Fruit fly (Drosophila melanogaster): ENCODE results near the gene CG18476.
A peak's percentile ranks its signal among the peaks of the same experiment; 100 is the strongest.

The CG18476 gene

dm6 chr3R:11648356-11649355 is 29.3 kb downstream of the CG18476 start (continued):
- TF ChIP-seq Drgx (GFP tag; IDR thresholded peaks at IDR 0.05) = peak; percentile 30; the same call in 1 of the 2 replicates
- peak; percentile 67 to 94 for TF ChIP-seq insv (GFP tag; optimal IDR thresholded peaks at IDR 0.05)
- TF ChIP-seq Fer3 (tag; optimal IDR thresholded peaks at IDR 0.05) = no peak
- TF ChIP-seq B-H1 (GFP tag; IDR thresholded peaks at IDR 0.05) = no peak
- TF ChIP-seq CG18262 (tag; optimal IDR thresholded peaks at IDR 0.05) = no peak
- TF ChIP-seq sd (tag; optimal IDR thresholded peaks at IDR 0.05) = peak; percentile 87
- no peak for TF ChIP-seq her (GFP tag; optimal IDR thresholded peaks at IDR 0.05)
- no peak for TF ChIP-seq CG15601 (tag; optimal IDR thresholded peaks at IDR 0.05)
- no peak for TF ChIP-seq kah (GFP tag; optimal IDR thresholded peaks at IDR 0.05)
- no peak for TF ChIP-seq CG17328 (GFP tag; IDR thresholded peaks at IDR 0.05)
- no peak for TF ChIP-seq CG14965 (GFP tag; optimal IDR thresholded peaks at IDR 0.05; ENCODE audit: borderline replicate concordance)
- no peak for TF ChIP-seq ap (GFP tag; IDR thresholded peaks at IDR 0.05)
- 0 out of 3 replicates have a peak, but pooled peaks have one; percentile 6 for TF ChIP-seq row (GFP tag; IDR thresholded peaks at IDR 0.05)
- TF ChIP-seq CG4424 (GFP tag; optimal IDR thresholded peaks at IDR 0.05) = no peak
- TF ChIP-seq CG11504 (tag; optimal IDR thresholded peaks at IDR 0.05) = peak; percentile 26
- TF ChIP-seq Trl (optimal IDR thresholded peaks at IDR 0.05) = peak; percentile 37 to 83
- TF ChIP-seq Trl (GFP tag; optimal IDR thresholded peaks at IDR 0.05) = no peak
- 0 out of 2 replicates have a peak, but pooled peaks have one; percentile 11 for TF ChIP-seq CG13287 (GFP tag; IDR thresholded peaks at IDR 0.05; ENCODE audit: partially characterized antibody)
- no peak for TF ChIP-seq CG11247 (GFP tag; IDR thresholded peaks at IDR 0.05)
- no peak for TF ChIP-seq dimm (GFP tag; IDR thresholded peaks at IDR 0.05)
- TF ChIP-seq sr (GFP tag; IDR thresholded peaks at IDR 0.05) = peak; percentile 88
- TF ChIP-seq CG10274 (GFP tag; optimal IDR thresholded peaks at IDR 0.05) = no peak
- peak; percentile 35 for TF ChIP-seq CG8388 (GFP tag; optimal IDR thresholded peaks at IDR 0.05)
- no peak for TF ChIP-seq CG16813 (GFP tag; IDR thresholded peaks at IDR 0.05; ENCODE audit: partially characterized antibody)
- TF ChIP-seq jing (GFP tag; optimal IDR thresholded peaks at IDR 0.05) = no peak
- no peak for TF ChIP-seq CG6765 (GFP tag; optimal IDR thresholded peaks at IDR 0.05)
- TF ChIP-seq Rx (GFP tag; IDR thresholded peaks at IDR 0.05) = no peak
- TF ChIP-seq Hr3 (GFP tag; optimal IDR thresholded peaks at IDR 0.05) = no peak
- no peak for TF ChIP-seq jumu (GFP tag; optimal IDR thresholded peaks at IDR 0.05)
- 0 out of 2 replicates have a peak, but pooled peaks have one; percentile 31 for TF ChIP-seq CG16779 (GFP tag; IDR thresholded peaks at IDR 0.05)
- peak; percentile 94 for TF ChIP-seq crol (GFP tag; IDR thresholded peaks at IDR 0.05)
- no peak for TF ChIP-seq CG15073 (GFP tag; optimal IDR thresholded peaks at IDR 0.05)
- no peak for TF ChIP-seq CG31388 (GFP tag; optimal IDR thresholded peaks at IDR 0.05)
- TF ChIP-seq pfk (GFP tag; optimal IDR thresholded peaks at IDR 0.05) = no peak
- no peak for TF ChIP-seq CG13424 (tag; optimal IDR thresholded peaks at IDR 0.05)
- peak; percentile 98 for TF ChIP-seq Elba2 (GFP tag; optimal IDR thresholded peaks at IDR 0.05)
- no peak for TF ChIP-seq GATAe (GFP tag; conservative IDR thresholded peaks at IDR 0.05)
- TF ChIP-seq MTF-1 (GFP tag; optimal IDR thresholded peaks at IDR 0.05; ENCODE audit: borderline replicate concordance) = no peak
- TF ChIP-seq lilli (GFP tag; optimal IDR thresholded peaks at IDR 0.05) = no peak
- no peak for TF ChIP-seq CG32772 (GFP tag; IDR thresholded peaks at IDR 0.05)
- no peak for TF ChIP-seq CG32767 (GFP tag; IDR thresholded peaks at IDR 0.05)
